Fruit fly (Drosophila melanogaster): Measurements from ENCODE around the gene CG11353.

The CG11353 gene

DNA sequence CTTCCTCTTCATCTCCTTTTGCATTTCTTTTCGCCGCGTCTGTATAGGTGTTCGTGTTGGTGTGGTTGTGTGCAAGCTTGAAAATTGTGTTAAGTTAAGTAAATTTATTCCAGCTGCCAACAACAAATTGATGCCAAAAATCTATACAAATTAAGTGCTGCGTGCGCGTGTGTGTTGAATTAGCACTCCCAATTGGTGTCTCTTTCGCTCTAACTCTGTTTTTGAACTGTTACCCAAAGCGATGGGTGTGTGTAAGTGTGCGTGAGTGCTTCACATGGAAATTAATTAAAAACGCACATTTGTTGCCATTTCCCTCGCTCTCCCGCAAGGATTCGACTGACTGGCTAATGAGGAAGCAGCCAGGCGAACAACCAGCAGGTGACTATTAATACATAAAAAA lies 9.6 kb downstream of the CG11353 start:
- no peak for TF ChIP-seq CG8159 (tag; optimal IDR thresholded peaks at IDR 0.05)
- no peak for TF ChIP-seq CG4496 (GFP tag; IDR thresholded peaks at IDR 0.05)
- TF ChIP-seq D1 (tag; optimal IDR thresholded peaks at IDR 0.05): no peak
- TF ChIP-seq CG17806 (tag; optimal IDR thresholded peaks at IDR 0.05): no peak
- TF ChIP-seq CG34367 (tag; optimal IDR thresholded peaks at IDR 0.05): no peak
- no peak for TF ChIP-seq Ets98B (GFP tag; IDR thresholded peaks at IDR 0.05)
- no peak for TF ChIP-seq Pif1A (GFP tag; optimal IDR thresholded peaks at IDR 0.05)
- no peak for TF ChIP-seq Snoo (tag; optimal IDR thresholded peaks at IDR 0.05)
- no peak for TF ChIP-seq CG8301 (tag; optimal IDR thresholded peaks at IDR 0.05)
- TF ChIP-seq CG15710 (tag; optimal IDR thresholded peaks at IDR 0.05): no peak
- TF ChIP-seq CG32121 (GFP tag; IDR thresholded peaks at IDR 0.05): no peak

DNA sequence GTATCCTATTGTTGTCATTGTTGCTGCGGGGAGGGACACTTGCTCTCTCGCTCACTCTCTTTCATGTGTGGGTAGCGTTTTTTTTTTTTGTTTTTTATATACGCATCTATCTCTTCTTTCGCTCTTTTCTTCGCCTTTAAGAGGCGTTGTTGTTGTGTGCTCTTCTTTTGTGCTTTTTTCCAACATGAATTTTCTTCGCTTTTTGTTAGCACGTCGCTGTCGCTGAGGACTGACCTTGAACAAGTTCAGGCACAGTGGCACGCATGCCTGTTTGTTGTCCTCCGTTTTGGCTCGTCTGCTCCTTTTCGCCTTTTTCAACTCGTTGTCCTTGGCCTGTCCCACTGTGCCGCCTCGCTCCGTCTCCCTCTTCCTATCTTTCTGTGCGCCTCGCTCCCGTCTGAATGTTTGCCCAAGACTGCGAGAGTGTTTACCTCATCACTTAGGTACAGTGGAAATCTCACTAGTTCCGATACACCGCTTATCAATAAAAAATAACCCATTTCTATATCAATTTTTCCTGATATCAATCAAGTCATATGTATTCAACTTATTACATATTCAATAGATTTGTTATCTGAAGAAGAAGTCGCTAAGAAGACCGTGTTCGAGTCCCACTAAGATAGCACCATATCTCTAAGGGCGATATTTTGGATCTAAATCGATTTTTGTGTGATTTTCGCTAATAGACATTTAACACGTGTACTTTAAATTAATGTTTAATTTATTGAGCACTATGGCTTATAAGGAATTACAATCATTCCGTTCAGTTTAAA lies 10.2 kb downstream of the CG11353 start:
- peak; percentile 78 for TF ChIP-seq Ets98B (GFP tag; IDR thresholded peaks at IDR 0.05)
- peak; percentile 86 for TF ChIP-seq Pif1A (GFP tag; optimal IDR thresholded peaks at IDR 0.05)
- TF ChIP-seq rn (GFP tag; IDR thresholded peaks at IDR 0.05): peak; percentile 79
- peak; percentile 67 for TF ChIP-seq CG8301 (tag; optimal IDR thresholded peaks at IDR 0.05)
- peak; percentile 99 for TF ChIP-seq gl (tag; optimal IDR thresholded peaks at IDR 0.05)
- TF ChIP-seq CG17806 (tag; optimal IDR thresholded peaks at IDR 0.05): peak; percentile 91
- peak; percentile 94 for TF ChIP-seq CG34367 (tag; optimal IDR thresholded peaks at IDR 0.05)
- TF ChIP-seq fd96Ca (GFP tag; IDR thresholded peaks at IDR 0.05): peak; percentile 79
- no peak for TF ChIP-seq CG10348 (GFP tag; IDR thresholded peaks at IDR 0.05)
- TF ChIP-seq EcR (GFP tag; optimal IDR thresholded peaks at IDR 0.05): peak; percentile 99
- peak; percentile 87 for TF ChIP-seq D1 (tag; optimal IDR thresholded peaks at IDR 0.05)
- TF ChIP-seq CG15710 (tag; optimal IDR thresholded peaks at IDR 0.05): peak; percentile 83
- TF ChIP-seq CG14655 (GFP tag; optimal IDR thresholded peaks at IDR 0.05): peak; percentile 85
- peak; percentile 68; the same call in 1 of the 2 replicates for TF ChIP-seq CG32121 (GFP tag; IDR thresholded peaks at IDR 0.05)
- TF ChIP-seq CG8159 (tag; optimal IDR thresholded peaks at IDR 0.05): peak; percentile 90
- TF ChIP-seq CG9948 (tag; optimal IDR thresholded peaks at IDR 0.05): peak; percentile 84
- peak; percentile 86 for TF ChIP-seq Pif1B (GFP tag; optimal IDR thresholded peaks at IDR 0.05)
- TF ChIP-seq CG12605 (GFP tag; IDR thresholded peaks at IDR 0.05): peak; percentile 97
- TF ChIP-seq Snoo (tag; optimal IDR thresholded peaks at IDR 0.05): peak; percentile 45
- TF ChIP-seq CG13204 (GFP tag; optimal IDR thresholded peaks at IDR 0.05): peak; percentile 98
- TF ChIP-seq CG4496 (GFP tag; IDR thresholded peaks at IDR 0.05): peak; percentile 89

DNA sequence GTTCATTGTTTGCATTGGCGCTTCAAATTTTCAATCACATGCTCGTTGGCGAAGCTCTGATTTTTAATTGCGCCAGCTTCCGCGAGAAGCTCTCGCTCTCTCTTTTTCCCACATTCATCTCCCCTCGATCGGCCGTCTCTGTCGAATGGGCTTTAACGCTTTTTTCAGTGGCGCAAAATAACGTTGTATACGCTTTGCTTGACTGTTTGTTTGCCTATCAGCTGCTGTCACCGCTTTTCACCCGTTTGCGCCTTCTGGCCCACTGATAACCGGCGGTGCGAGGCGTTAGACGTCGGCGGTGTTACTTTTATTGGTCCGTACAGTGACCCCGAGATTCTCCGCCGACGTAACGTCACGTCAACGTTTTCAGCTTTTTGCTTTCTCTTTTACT lies 10.8 kb downstream of the CG11353 start:
- TF ChIP-seq CG8159 (tag; optimal IDR thresholded peaks at IDR 0.05) (no peak), Ets98B (GFP tag; IDR thresholded peaks at IDR 0.05) (peak; percentile 6; the same call in 1 of the 2 replicates)

DNA sequence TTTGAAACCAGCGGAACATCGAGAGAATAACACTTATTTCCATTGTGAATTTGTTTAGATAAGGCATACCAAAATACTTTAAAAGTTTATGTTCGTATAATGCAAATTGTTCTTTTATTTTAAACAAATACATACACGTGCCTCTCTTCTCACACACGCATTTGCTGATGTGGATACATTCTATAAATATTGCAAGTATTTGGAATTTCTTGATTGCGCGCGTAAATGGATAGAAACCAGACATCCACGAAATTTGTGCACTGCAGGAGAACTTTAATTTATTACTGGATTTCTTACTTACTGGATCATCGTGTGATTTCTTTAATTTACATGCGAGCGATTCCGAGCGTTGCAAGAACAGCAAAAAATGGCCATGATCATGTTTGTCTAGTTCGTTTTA lies 11.7 kb downstream of the CG11353 start:
- no peak for TF ChIP-seq CG12605 (GFP tag; IDR thresholded peaks at IDR 0.05)
- TF ChIP-seq CG15710 (tag; optimal IDR thresholded peaks at IDR 0.05): no peak
- TF ChIP-seq CG9948 (tag; optimal IDR thresholded peaks at IDR 0.05): no peak
- no peak for TF ChIP-seq fd96Ca (GFP tag; IDR thresholded peaks at IDR 0.05)
- TF ChIP-seq CG10348 (GFP tag; IDR thresholded peaks at IDR 0.05): no peak
- no peak for TF ChIP-seq Snoo (tag; optimal IDR thresholded peaks at IDR 0.05)
- no peak for TF ChIP-seq D1 (tag; optimal IDR thresholded peaks at IDR 0.05)
- no peak for TF ChIP-seq CG34367 (tag; optimal IDR thresholded peaks at IDR 0.05)
- no peak for TF ChIP-seq CG13204 (GFP tag; optimal IDR thresholded peaks at IDR 0.05)
- TF ChIP-seq EcR (GFP tag; optimal IDR thresholded peaks at IDR 0.05): no peak
- no peak for TF ChIP-seq CG8159 (tag; optimal IDR thresholded peaks at IDR 0.05)
- no peak for TF ChIP-seq rn (GFP tag; IDR thresholded peaks at IDR 0.05)
- no peak for TF ChIP-seq Ets98B (GFP tag; IDR thresholded peaks at IDR 0.05)
- no peak for TF ChIP-seq Pif1A (GFP tag; optimal IDR thresholded peaks at IDR 0.05)
- TF ChIP-seq CG8301 (tag; optimal IDR thresholded peaks at IDR 0.05): no peak
- no peak for TF ChIP-seq Pif1B (GFP tag; optimal IDR thresholded peaks at IDR 0.05)
- no peak for TF ChIP-seq CG17806 (tag; optimal IDR thresholded peaks at IDR 0.05)
- no peak for TF ChIP-seq gl (tag; optimal IDR thresholded peaks at IDR 0.05)
- TF ChIP-seq CG4496 (GFP tag; IDR thresholded peaks at IDR 0.05): no peak
- no peak for TF ChIP-seq CG32121 (GFP tag; IDR thresholded peaks at IDR 0.05)

DNA sequence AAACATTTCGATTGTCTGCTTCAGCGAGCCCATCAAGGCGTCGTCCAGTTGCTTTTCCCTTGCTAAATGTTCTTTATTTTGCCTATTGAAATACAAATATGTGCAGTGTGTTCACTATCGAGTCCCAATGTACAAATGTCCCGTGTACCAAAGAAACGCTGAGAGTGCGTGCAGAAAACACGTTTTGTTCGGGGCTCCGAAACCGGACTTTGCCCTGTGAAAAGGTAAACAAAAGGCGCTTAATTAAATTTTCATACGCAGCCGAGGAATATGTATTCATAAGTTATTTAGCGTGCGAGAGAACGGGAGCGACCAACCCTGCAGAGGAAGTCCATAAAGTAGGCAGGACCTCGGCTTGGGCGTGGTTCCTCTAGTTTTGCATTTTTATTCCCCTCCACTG lies 12.2 kb downstream of the CG11353 start:
- no peak for TF ChIP-seq CG12605 (GFP tag; IDR thresholded peaks at IDR 0.05)
- TF ChIP-seq CG34367 (tag; optimal IDR thresholded peaks at IDR 0.05): no peak
- TF ChIP-seq CG15710 (tag; optimal IDR thresholded peaks at IDR 0.05): no peak
- TF ChIP-seq Pif1B (GFP tag; optimal IDR thresholded peaks at IDR 0.05): peak; percentile 19
- no peak for TF ChIP-seq CG4496 (GFP tag; IDR thresholded peaks at IDR 0.05)
- peak; percentile 44 for TF ChIP-seq EcR (GFP tag; optimal IDR thresholded peaks at IDR 0.05)
- peak; percentile 23 for TF ChIP-seq CG13204 (GFP tag; optimal IDR thresholded peaks at IDR 0.05)
- TF ChIP-seq CG32121 (GFP tag; IDR thresholded peaks at IDR 0.05): no peak
- TF ChIP-seq gl (tag; optimal IDR thresholded peaks at IDR 0.05): peak; percentile 35

DNA sequence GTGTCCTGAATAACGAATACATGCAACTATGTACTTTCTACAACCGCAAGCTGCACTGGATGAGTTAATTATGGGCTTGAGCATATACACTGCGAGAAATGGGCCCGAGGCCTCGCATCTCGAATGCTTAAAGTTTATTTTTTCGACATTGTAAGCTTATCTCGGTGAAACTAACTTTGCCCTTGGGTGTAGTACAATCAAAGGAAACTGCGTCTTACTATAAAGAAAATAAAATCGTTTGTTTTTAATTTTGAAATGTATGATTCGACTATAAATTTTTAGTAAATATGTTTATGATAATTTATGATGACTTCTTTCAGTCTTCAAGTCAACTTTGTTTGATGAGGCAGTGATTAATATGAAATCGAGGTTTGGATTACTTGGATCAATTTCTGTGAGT lies 12.8 kb downstream of the CG11353 start:
- TF ChIP-seq CG13204 (GFP tag; optimal IDR thresholded peaks at IDR 0.05) (no peak), fd96Ca (GFP tag; IDR thresholded peaks at IDR 0.05) (peak; percentile 60; the same call in 2 of the 3 replicates), CG9948 (tag; optimal IDR thresholded peaks at IDR 0.05) (peak; percentile 59), EcR (GFP tag; optimal IDR thresholded peaks at IDR 0.05) (no peak), D1 (tag; optimal IDR thresholded peaks at IDR 0.05) (peak; percentile 55), Pif1A (GFP tag; optimal IDR thresholded peaks at IDR 0.05) (peak; percentile 75), CG10348 (GFP tag; IDR thresholded peaks at IDR 0.05) (no peak), CG8159 (tag; optimal IDR thresholded peaks at IDR 0.05) (peak; percentile 76), CG14655 (GFP tag; optimal IDR thresholded peaks at IDR 0.05) (peak; percentile 81), gl (tag; optimal IDR thresholded peaks at IDR 0.05) (no peak), CG4496 (GFP tag; IDR thresholded peaks at IDR 0.05) (0 out of 3 replicates have a peak, but pooled peaks have one; percentile 37), CG8301 (tag; optimal IDR thresholded peaks at IDR 0.05) (peak; percentile 62), CG34367 (tag; optimal IDR thresholded peaks at IDR 0.05) (peak; percentile 45), CG12605 (GFP tag; IDR thresholded peaks at IDR 0.05) (peak; percentile 38; the same call in 1 of the 2 replicates), Pif1B (GFP tag; optimal IDR thresholded peaks at IDR 0.05) (peak; percentile 19), CG32121 (GFP tag; IDR thresholded peaks at IDR 0.05) (0 out of 2 replicates have a peak, but pooled peaks have one; percentile 34), Snoo (tag; optimal IDR thresholded peaks at IDR 0.05) (peak; percentile 47), CG17806 (tag; optimal IDR thresholded peaks at IDR 0.05) (peak; percentile 71), CG15710 (tag; optimal IDR thresholded peaks at IDR 0.05) (peak; percentile 61), Ets98B (GFP tag; IDR thresholded peaks at IDR 0.05) (no peak; the same call in 1 of the 2 replicates), rn (GFP tag; IDR thresholded peaks at IDR 0.05) (no peak)
